Fruit fly (Drosophila melanogaster): ENCODE measurements around the gene CG6999.

The CG6999 gene

dm6 chrX:9120828-9121754 is 32.9 kb downstream of the CG6999 start (continued):
- peak; percentile 32 for TF ChIP-seq CG17568 (GFP tag; optimal IDR thresholded peaks at IDR 0.05)
- peak; percentile 62 for TF ChIP-seq CG18262 (tag; optimal IDR thresholded peaks at IDR 0.05)
- TF ChIP-seq CG10209 (GFP tag; optimal IDR thresholded peaks at IDR 0.05) = peak; percentile 20
- no peak for TF ChIP-seq Trl (optimal IDR thresholded peaks at IDR 0.05)
- no peak for TF ChIP-seq Trl (GFP tag; optimal IDR thresholded peaks at IDR 0.05)
- peak; percentile 55 for TF ChIP-seq slbo (GFP tag; IDR thresholded peaks at IDR 0.05)

- peak; percentile 47; the same call in 1 of the 3 replicates for TF ChIP-seq z (GFP tag; IDR thresholded peaks at IDR 0.05)
- no peak for TF ChIP-seq bbx (GFP tag; IDR thresholded peaks at IDR 0.05; ENCODE audit: partially characterized antibody)
- no peak for TF ChIP-seq br (optimal IDR thresholded peaks at IDR 0.05)
- TF ChIP-seq Asciz (GFP tag; optimal IDR thresholded peaks at IDR 0.05) = no peak
- no peak for TF ChIP-seq Dek (tag; optimal IDR thresholded peaks at IDR 0.05)
- TF ChIP-seq nau (GFP tag; optimal IDR thresholded peaks at IDR 0.05) = peak; percentile 62
- no peak for TF ChIP-seq oc (tag; optimal IDR thresholded peaks at IDR 0.05)
- TF ChIP-seq Sox100B (GFP tag; optimal IDR thresholded peaks at IDR 0.05) = no peak
- TF ChIP-seq ftz-f1 (GFP tag; optimal IDR thresholded peaks at IDR 0.05) = no peak
- TF ChIP-seq CG4328 (GFP tag; optimal IDR thresholded peaks at IDR 0.05) = no peak
- TF ChIP-seq CG11696 (GFP tag; IDR thresholded peaks at IDR 0.05) = no peak
- no peak for TF ChIP-seq CG17359 (tag; optimal IDR thresholded peaks at IDR 0.05)
- TF ChIP-seq CG13287 (GFP tag; IDR thresholded peaks at IDR 0.05; ENCODE audit: partially characterized antibody) = no peak
- TF ChIP-seq Eip74EF (GFP tag; optimal IDR thresholded peaks at IDR 0.05) = no peak
- TF ChIP-seq Nf-YB (GFP tag; optimal IDR thresholded peaks at IDR 0.05) = peak; percentile 15
- no peak for TF ChIP-seq CG1024 (GFP tag; IDR thresholded peaks at IDR 0.05)
- peak; percentile 14 for TF ChIP-seq CG18599 (GFP tag; optimal IDR thresholded peaks at IDR 0.05)
- TF ChIP-seq Med (GFP tag) = peak; percentile 51
- TF ChIP-seq row (GFP tag; IDR thresholded peaks at IDR 0.05) = peak; percentile 22; the same call in 2 of the 3 replicates
- peak; percentile 15 for TF ChIP-seq sd (tag; optimal IDR thresholded peaks at IDR 0.05)
- no peak for TF ChIP-seq Elba2 (GFP tag; optimal IDR thresholded peaks at IDR 0.05)
- TF ChIP-seq abd-A (tag; optimal IDR thresholded peaks at IDR 0.05) = peak; percentile 67
- TF ChIP-seq hbn (GFP tag; IDR thresholded peaks at IDR 0.05; ENCODE audit: partially characterized antibody) = no peak
- no peak for TF ChIP-seq CG15479 (GFP tag; optimal IDR thresholded peaks at IDR 0.05)
- peak; percentile 88 for TF ChIP-seq crol (GFP tag; IDR thresholded peaks at IDR 0.05)
- no peak for TF ChIP-seq D19A (tag; optimal IDR thresholded peaks at IDR 0.05)
- TF ChIP-seq ro (GFP tag; IDR thresholded peaks at IDR 0.05) = no peak
- no peak for TF ChIP-seq crp (GFP tag; optimal IDR thresholded peaks at IDR 0.05)
- no peak for TF ChIP-seq CG3995 (GFP tag; optimal IDR thresholded peaks at IDR 0.05)
- peak; percentile 36 for TF ChIP-seq Ets65A (GFP tag)
- TF ChIP-seq run (tag; optimal IDR thresholded peaks at IDR 0.05) = no peak
- TF ChIP-seq Ptx1 (GFP tag; IDR thresholded peaks at IDR 0.05) = no peak
- TF ChIP-seq scrt (GFP tag; optimal IDR thresholded peaks at IDR 0.05) = no peak
- TF ChIP-seq Pdp1 (GFP tag; optimal IDR thresholded peaks at IDR 0.05) = peak in 1 of 2 experiments; percentile 12
- TF ChIP-seq hth (optimal IDR thresholded peaks at IDR 0.05) = no peak
- TF ChIP-seq Sin3A (optimal IDR thresholded peaks at IDR 0.05) = no peak
- no peak for TF ChIP-seq CG9876 (GFP tag; optimal IDR thresholded peaks at IDR 0.05)
- TF ChIP-seq CG17385 (GFP tag; optimal IDR thresholded peaks at IDR 0.05) = no peak
- no peak for TF ChIP-seq CG6765 (GFP tag; optimal IDR thresholded peaks at IDR 0.05)
- peak; percentile 16 for TF ChIP-seq CG10543 (GFP tag; optimal IDR thresholded peaks at IDR 0.05)
- no peak for TF ChIP-seq CG8478 (optimal IDR thresholded peaks at IDR 0.05)
- TF ChIP-seq klu (GFP tag; IDR thresholded peaks at IDR 0.05) = 0 out of 2 replicates have a peak, but pooled peaks have one; percentile 8
Measured at dm6 chrX:9122492-9122891, 34.3 kb downstream of the CG6999 start.

All from whole organism, embryonic.